Fruit fly (Drosophila melanogaster) whole organism, embryonic: Measurements from ENCODE around the gene Fum1.

Experiments
- Atf-2 ChIP-seq: fragments of 200-800 bp; sonication (Bioruptor generic); optimal IDR thresholded peaks from 2 replicates; lab custom pipeline; 2016; ENCODE audit warnings: missing biosample characterization, missing genetic modification characterization
- Bteb2 ChIP-seq: fragments of 200-800 bp; sonication (Bioruptor generic); optimal IDR thresholded peaks from 2 replicates; lab custom pipeline; 2016; ENCODE audit warnings: missing biosample characterization, missing genetic modification characterization
- CG10274 ChIP-seq: fragments of 200-800 bp; sonication (Bioruptor generic); optimal IDR thresholded peaks from 3 replicates; lab custom pipeline; 2017; ENCODE audit warnings: missing biosample characterization, mild to moderate bottlenecking, missing genetic modification characterization
- CG12104 ChIP-seq: fragments of 200-800 bp; sonication (Bioruptor generic); optimal IDR thresholded peaks from 3 replicates; lab custom pipeline; 2016; ENCODE audit warnings: missing biosample characterization, missing genetic modification characterization
- CG12236 ChIP-seq: fragments of 200-800 bp; sonication (Bioruptor generic); optimal IDR thresholded peaks from 2 replicates; lab custom pipeline; 2016; ENCODE audit warnings: missing biosample characterization, missing genetic modification characterization
- CG14441 ChIP-seq: fragments of 200-800 bp; sonication (Bioruptor generic); IDR thresholded peaks from 2 replicates; pipeline ENCODE4 v1.3.6; 2022; ENCODE audit warnings: missing biosample characterization, missing genetic modification characterization
- CG15011 ChIP-seq: fragments of 200-800 bp; sonication (Bioruptor generic); optimal IDR thresholded peaks from 3 replicates; lab custom pipeline; 2018; ENCODE audit warnings: missing biosample characterization, mild to moderate bottlenecking, missing genetic modification characterization
- CG17359 ChIP-seq: fragments of 200-800 bp; sonication (Bioruptor generic); optimal IDR thresholded peaks from 3 replicates; lab custom pipeline; 2018; ENCODE audit warnings: missing biosample characterization, mild to moderate bottlenecking, missing genetic modification characterization, moderate library complexity
- CG2678 ChIP-seq: fragments of 200-800 bp; sonication (Bioruptor generic); optimal IDR thresholded peaks from 3 replicates; lab custom pipeline; 2019; ENCODE audit warnings: missing biosample characterization, mild to moderate bottlenecking, missing genetic modification characterization, moderate library complexity
- CG33557 ChIP-seq: fragments of 200-800 bp; sonication (Bioruptor generic); optimal IDR thresholded peaks from 2 replicates; lab custom pipeline; 2019; ENCODE audit warnings: missing biosample characterization, mild to moderate bottlenecking, missing genetic modification characterization, moderate library complexity
- CG5180 ChIP-seq: fragments of 200-800 bp; sonication (Bioruptor generic); optimal IDR thresholded peaks from 3 replicates; lab custom pipeline; 2017; ENCODE audit warnings: missing biosample characterization, missing genetic modification characterization, mild to moderate bottlenecking, moderate library complexity, missing genetic modification reagents
- CG7745 ChIP-seq: fragments of 200-800 bp; sonication (Bioruptor generic); optimal IDR thresholded peaks from 2 replicates; lab custom pipeline; 2018; ENCODE audit warnings: missing biosample characterization, mild to moderate bottlenecking, missing genetic modification characterization, moderate library complexity
- CG7786 ChIP-seq: fragments of 200-800 bp; sonication (Bioruptor generic); optimal IDR thresholded peaks from 2 replicates; lab custom pipeline; 2016; ENCODE audit warnings: missing biosample characterization, missing genetic modification characterization
- CG8290 ChIP-seq, 3 experiments: fragments of 200-800 bp; sonication (Bioruptor generic); optimal IDR thresholded peaks; 2 replicates each; lab custom pipeline; 2016 to 2019; ENCODE audit warnings: missing biosample characterization in 3 of 3, missing genetic modification characterization in 3 of 3, mild to moderate bottlenecking in 2 of 3, moderate library complexity in 1 of 3
- CG8765 ChIP-seq: fragments of 200-800 bp; sonication (Bioruptor generic); IDR thresholded peaks from 2 replicates; pipeline ENCODE4 v1.3.6; 2022; ENCODE audit warnings: missing biosample characterization, missing genetic modification characterization
- CG9876 ChIP-seq: fragments of 200-800 bp; sonication (Bioruptor generic); optimal IDR thresholded peaks from 2 replicates; lab custom pipeline; 2016; ENCODE audit warnings: missing biosample characterization, missing genetic modification characterization
- CrebB ChIP-seq: fragments of 200-800 bp; sonication (Bioruptor generic); optimal IDR thresholded peaks from 3 replicates; lab custom pipeline; 2018; ENCODE audit warnings: missing biosample characterization, mild to moderate bottlenecking, missing genetic modification characterization
- D ChIP-seq, 2 experiments: fragments of 200-800 bp in 1 of 2; fragments of >200 bp in 1 of 2; sonication (Bioruptor generic) in 1 of 2; optimal IDR thresholded peaks; 2 replicates in 1 of 2; 3 replicates in 1 of 2; lab custom pipeline; 2017; ENCODE audit warnings: mild to moderate bottlenecking in 1 of 2, missing biosample characterization in 1 of 2, missing genetic modification characterization in 1 of 2, missing genetic modification reagents in 1 of 2
- Dip2 ChIP-seq: fragments of 200-800 bp; sonication (Bioruptor generic); IDR thresholded peaks from 2 replicates; pipeline ENCODE4 v1.3.6; 2022; ENCODE audit warnings: missing biosample characterization, missing genetic modification characterization
- Drgx ChIP-seq: fragments of 200-800 bp; sonication (Bioruptor generic); IDR thresholded peaks from 2 replicates; pipeline ENCODE4 v1.3.6; 2022; ENCODE audit warnings: missing biosample characterization, missing genetic modification characterization
- E2f1 ChIP-seq: fragments of 200-800 bp; sonication (Bioruptor generic); IDR thresholded peaks from 2 replicates; pipeline ENCODE4 v1.3.6; 2022; ENCODE audit warnings: missing biosample characterization, missing genetic modification characterization
- Eip74EF ChIP-seq, 2 experiments: fragments of 200-800 bp in 1 of 2; fragments of >200 bp in 1 of 2; sonication (Bioruptor generic) in 1 of 2; optimal IDR thresholded peaks; 2 replicates each; lab custom pipeline; 2017 to 2019; ENCODE audit warnings: missing biosample characterization in 2 of 2, missing genetic modification characterization in 2 of 2, mild to moderate bottlenecking in 1 of 2, moderate library complexity in 1 of 2
- Fer1 ChIP-seq: fragments of 200-800 bp; sonication (Bioruptor generic); optimal IDR thresholded peaks from 2 replicates; lab custom pipeline; 2017; ENCODE audit warnings: missing biosample characterization, mild to moderate bottlenecking, missing genetic modification characterization
- HLH4C ChIP-seq: fragments of 200-800 bp; sonication (Bioruptor generic); IDR thresholded peaks from 3 replicates; pipeline ENCODE4 v1.3.6; 2022; ENCODE audit warnings: missing biosample characterization, missing genetic modification characterization; ENCODE audit not compliant: partially characterized antibody
- HLHmδ ChIP-seq: fragments of 200-800 bp; sonication (Bioruptor generic); optimal IDR thresholded peaks from 2 replicates; lab custom pipeline; 2018; ENCODE audit warnings: missing biosample characterization, mild to moderate bottlenecking, missing genetic modification characterization, moderate library complexity
- Lpt ChIP-seq: fragments of >200 bp; optimal IDR thresholded peaks from 2 replicates; lab custom pipeline; 2018; ENCODE audit warnings: missing biosample characterization, missing genetic modification characterization
- Myb ChIP-seq: fragments of 200-800 bp; sonication (Bioruptor generic); optimal IDR thresholded peaks from 2 replicates; lab custom pipeline; 2016; ENCODE audit warnings: missing biosample characterization, missing genetic modification characterization
- Nf-YA ChIP-seq: fragments of 200-800 bp; sonication (Bioruptor generic); IDR thresholded peaks from 2 replicates; pipeline ENCODE4 v1.3.6; 2022; ENCODE audit warnings: missing biosample characterization, missing genetic modification characterization
- PHDP ChIP-seq: fragments of 200-800 bp; sonication (Bioruptor generic); optimal IDR thresholded peaks from 3 replicates; lab custom pipeline; 2018; ENCODE audit warnings: missing biosample characterization, mild to moderate bottlenecking, missing genetic modification characterization, moderate library complexity
- Rx ChIP-seq: fragments of 200-800 bp; sonication (Bioruptor generic); IDR thresholded peaks from 2 replicates; pipeline ENCODE4 v1.3.6; 2022; ENCODE audit warnings: missing biosample characterization, missing genetic modification characterization
- Taf1 ChIP-seq: fragments of 200-800 bp; sonication (Bioruptor generic); IDR thresholded peaks from 2 replicates; pipeline ENCODE4 v1.3.6; 2022; ENCODE audit warnings: missing biosample characterization, missing genetic modification characterization
- aop ChIP-seq: fragments of 200-800 bp; sonication (Bioruptor generic); IDR thresholded peaks from 2 replicates; pipeline ENCODE4 v1.3.6; 2022; ENCODE audit warnings: missing biosample characterization, missing genetic modification characterization
- bsh ChIP-seq, 2 experiments: fragments of 200-800 bp; sonication (Bioruptor generic); optimal IDR thresholded peaks; 2 replicates each; lab custom pipeline; 2017 to 2018; ENCODE audit warnings: mild to moderate bottlenecking in 2 of 2, missing biosample characterization in 2 of 2, missing genetic modification characterization in 2 of 2, moderate library complexity in 1 of 2
- cad ChIP-seq: fragments of >200 bp; optimal IDR thresholded peaks from 2 replicates; lab custom pipeline; 2017; ENCODE audit warnings: missing biosample characterization, missing genetic modification characterization
- chn ChIP-seq: fragments of 200-800 bp; sonication (Bioruptor generic); optimal IDR thresholded peaks from 2 replicates; lab custom pipeline; 2016; ENCODE audit warnings: missing biosample characterization, missing genetic modification characterization
- ci ChIP-seq: fragments of 200-800 bp; sonication (Bioruptor generic); IDR thresholded peaks from 3 replicates; pipeline ENCODE4 v1.3.6; 2022; ENCODE audit warnings: missing biosample characterization, missing genetic modification characterization
- crc ChIP-seq: fragments of 200-800 bp; sonication (Bioruptor generic); optimal IDR thresholded peaks from 2 replicates; lab custom pipeline; 2016; ENCODE audit warnings: missing biosample characterization, missing genetic modification characterization
- croc ChIP-seq: fragments of 200-800 bp; sonication (Bioruptor generic); conservative IDR thresholded peaks from 3 replicates; pipeline ENCODE4 v1.3.6; 2022; ENCODE audit warnings: missing biosample characterization, missing genetic modification characterization
- dysf ChIP-seq: fragments of 200-800 bp; sonication (Bioruptor generic); IDR thresholded peaks from 3 replicates; pipeline ENCODE4 v1.3.6; 2022; ENCODE audit warnings: missing biosample characterization, missing genetic modification characterization
- eve ChIP-seq, 2 experiments: fragments of >200 bp; optimal IDR thresholded peaks; 2 replicates each; lab custom pipeline; 2017; ENCODE audit warnings: missing biosample characterization in 2 of 2, missing genetic modification characterization in 2 of 2
- fru ChIP-seq: fragments of >200 bp; optimal IDR thresholded peaks from 2 replicates; lab custom pipeline; 2017
- gt ChIP-seq: fragments of 200-800 bp; sonication (Bioruptor generic); IDR thresholded peaks from 2 replicates; pipeline ENCODE4 v1.3.6; 2022; ENCODE audit warnings: missing biosample characterization, missing genetic modification characterization
- pho ChIP-seq: fragments of 200-800 bp; sonication (Bioruptor generic); optimal IDR thresholded peaks from 2 replicates; lab custom pipeline; 2016; ENCODE audit warnings: missing biosample characterization, missing genetic modification characterization
- phol ChIP-seq: fragments of 200-800 bp; sonication (Bioruptor generic); optimal IDR thresholded peaks from 3 replicates; lab custom pipeline; 2018; ENCODE audit warnings: missing biosample characterization, mild to moderate bottlenecking, missing genetic modification characterization, moderate library complexity
- prd ChIP-seq, 3 experiments: fragments of >200 bp in 2 of 3; fragments of 200-800 bp in 1 of 3; sonication (Bioruptor generic) in 1 of 3; optimal IDR thresholded peaks in 2 of 3; IDR thresholded peaks in 1 of 3; 2 replicates in 2 of 3; 3 replicates in 1 of 3; pipeline versions ENCODE4 v1.3.6 to Lab custom; 2017 to 2022; ENCODE audit warnings: missing biosample characterization in 1 of 3, missing genetic modification characterization in 1 of 3
- ro ChIP-seq: fragments of 200-800 bp; sonication (Bioruptor generic); IDR thresholded peaks from 2 replicates; pipeline ENCODE4 v1.3.6; 2022; ENCODE audit warnings: missing biosample characterization, missing genetic modification characterization
- sens ChIP-seq: fragments of 200-800 bp; sonication (Bioruptor generic); peaks from one replicate; lab custom pipeline; 2016; ENCODE audit warnings: missing biosample characterization, missing genetic modification characterization
- sna ChIP-seq: fragments of 200-800 bp; sonication (Bioruptor generic); IDR thresholded peaks from 2 replicates; pipeline ENCODE4 v1.3.6; 2022; ENCODE audit warnings: missing biosample characterization, missing genetic modification characterization; ENCODE audit not compliant: partially characterized antibody
- toy ChIP-seq: fragments of 200-800 bp; sonication (Bioruptor generic); IDR thresholded peaks from 2 replicates; pipeline ENCODE4 v1.3.6; 2022; ENCODE audit warnings: missing biosample characterization, missing genetic modification characterization
- vfl ChIP-seq: fragments of 200-800 bp; sonication (Bioruptor generic); optimal IDR thresholded peaks from 2 replicates; lab custom pipeline; 2016; ENCODE audit warnings: missing biosample characterization, missing genetic modification characterization
- zfh1 ChIP-seq: fragments of 200-800 bp; sonication (Bioruptor generic); IDR thresholded peaks from 3 replicates; pipeline ENCODE4 v1.3.6; 2022; ENCODE audit warnings: missing biosample characterization, missing genetic modification characterization

Fum1 gene

DNA sequence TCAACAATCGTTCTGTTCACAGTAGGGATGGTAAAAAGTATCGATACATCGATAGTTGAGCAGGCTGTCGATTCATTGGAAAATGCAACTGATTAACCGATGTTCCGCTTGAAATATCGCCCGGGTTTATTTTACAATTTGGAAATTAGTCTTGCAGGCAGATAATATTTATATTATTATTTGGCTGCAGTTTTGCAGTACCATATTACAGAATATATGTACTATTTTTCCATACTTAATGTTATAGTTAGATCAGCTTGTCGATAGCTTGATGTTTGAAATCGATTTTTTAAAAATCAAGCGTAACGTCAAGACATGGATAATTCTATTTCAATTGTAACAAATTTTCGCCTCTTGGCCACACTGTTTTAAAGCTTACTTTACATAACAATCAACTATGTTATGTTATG is 16.8 kb downstream of the Fum1 start, which contains the start of gene CG14442 (continued):
- no peak for TF ChIP-seq Taf1 (GFP tag; lab: Robert Waterston, UW)
- TF ChIP-seq sna (GFP tag; lab: Robert Waterston, UW): peak; percentile 94
- TF ChIP-seq dysf (GFP tag; lab: Robert Waterston, UW): no peak; the same call in 2 of the 3 replicates
- TF ChIP-seq E2f1 (GFP tag; lab: Robert Waterston, UW): no peak
- TF ChIP-seq CrebB (tag; lab: Kevin White, UChicago): no peak
- no peak for TF ChIP-seq CG15011 (GFP tag; lab: Kevin White, UChicago)
- no peak for TF ChIP-seq aop (GFP tag; lab: Robert Waterston, UW)
- peak; percentile 67 for TF ChIP-seq Myb (GFP tag; lab: Kevin White, UChicago)
- TF ChIP-seq zfh1 (GFP tag; lab: Robert Waterston, UW): peak; percentile 49; the same call in 1 of the 3 replicates
- TF ChIP-seq CG9876 (GFP tag; lab: Kevin White, UChicago): no peak
- no peak for TF ChIP-seq prd (optimal IDR thresholded peaks at IDR 0.05; lab: Kevin White, UChicago)
- TF ChIP-seq prd (GFP tag; IDR thresholded peaks at IDR 0.05; lab: Robert Waterston, UW): peak; percentile 47; the same call in 1 of the 3 replicates
- peak; percentile 84 for TF ChIP-seq sens (GFP tag; lab: Kevin White, UChicago)
- TF ChIP-seq Fer1 (GFP tag; lab: Kevin White, UChicago): no peak
- no peak for TF ChIP-seq Rx
- TF ChIP-seq Dip2 (GFP tag; lab: Robert Waterston, UW): no peak
- no peak for TF ChIP-seq toy (GFP tag; lab: Robert Waterston, UW)
- TF ChIP-seq cad: no peak
- no peak for TF ChIP-seq D (optimal IDR thresholded peaks at IDR 0.05; lab: Kevin White, UChicago)
- TF ChIP-seq D (GFP tag; optimal IDR thresholded peaks at IDR 0.05; lab: Kevin White, UChicago): no peak
- TF ChIP-seq ci (GFP tag; lab: Robert Waterston, UW): no peak
- no peak for TF ChIP-seq Drgx
- TF ChIP-seq CG17359 (tag; lab: Kevin White, UChicago): no peak
- TF ChIP-seq crc: peak; percentile 4
- TF ChIP-seq CG12236: no peak
- TF ChIP-seq phol (tag; lab: Kevin White, UChicago): peak; percentile 59
- TF ChIP-seq CG7786 (GFP tag; lab: Kevin White, UChicago): no peak
- no peak for TF ChIP-seq CG10274 (GFP tag; lab: Kevin White, UChicago)
- no peak for TF ChIP-seq eve (GFP tag; optimal IDR thresholded peaks at IDR 0.05; lab: Kevin White, UChicago)
- TF ChIP-seq fru (lab: Kevin White, UChicago): no peak
- no peak for TF ChIP-seq CG2678 (tag; lab: Kevin White, UChicago)
- no peak for TF ChIP-seq CG7745
- TF ChIP-seq pho (GFP tag; lab: Kevin White, UChicago): peak; percentile 24
- TF ChIP-seq CG8765 (GFP tag; lab: Robert Waterston, UW): no peak
- TF ChIP-seq CG5180 (GFP tag; lab: Kevin White, UChicago): peak; percentile 6
- TF ChIP-seq Eip74EF (GFP tag; optimal IDR thresholded peaks at IDR 0.05; lab: Kevin White, UChicago): no peak
- TF ChIP-seq Lpt (GFP tag; lab: Kevin White, UChicago): no peak
- TF ChIP-seq ro (GFP tag; lab: Robert Waterston, UW): no peak
- no peak for TF ChIP-seq Nf-YA
- no peak for TF ChIP-seq vfl (GFP tag; lab: Kevin White, UChicago)
- no peak for TF ChIP-seq croc
- peak; percentile 20 for TF ChIP-seq PHDP (tag; lab: Kevin White, UChicago)
- TF ChIP-seq CG14441: peak; percentile 70
- TF ChIP-seq CG33557 (GFP tag; lab: Kevin White, UChicago): no peak
- TF ChIP-seq gt (GFP tag; lab: Robert Waterston, UW): no peak
- peak in 1 of 2 experiments; percentile 25 for TF ChIP-seq bsh (GFP tag; optimal IDR thresholded peaks at IDR 0.05; lab: Kevin White, UChicago)
- no peak for TF ChIP-seq Bteb2 (GFP tag; lab: Kevin White, UChicago)
- peak; percentile 12 for TF ChIP-seq Atf-2 (GFP tag; lab: Kevin White, UChicago)
- peak; percentile 94 for TF ChIP-seq HLH4C (GFP tag; lab: Robert Waterston, UW)
- peak; percentile 77 for TF ChIP-seq CG8290 (GFP tag; optimal IDR thresholded peaks at IDR 0.05; lab: Kevin White, UChicago)
- peak; percentile 52 to 58 for TF ChIP-seq CG8290 (tag; optimal IDR thresholded peaks at IDR 0.05; lab: Kevin White, UChicago)
- peak; percentile 16 for TF ChIP-seq CG12104
- TF ChIP-seq HLHmδ (GFP tag; lab: Kevin White, UChicago): no peak
- TF ChIP-seq chn (GFP tag; lab: Kevin White, UChicago): no peak
